Worm (Caenorhabditis elegans): ENCODE measurements around the gene ppm-1.A.

ppm-1.A gene

ce11 chrV:10536095-10536691, at the start of gene ppm-1.A:
ppm-1.A (minus strand) TSS chrV:10536388.
- TF ChIP-seq ceh-18 (tag; optimal IDR thresholded peaks at IDR 0.05) (no peak), pros-1 (tag; optimal IDR thresholded peaks at IDR 0.05) (no peak), ceh-34 (tag; optimal IDR thresholded peaks at IDR 0.05) (no peak), fkh-10 (GFP tag; optimal IDR thresholded peaks at IDR 0.05) (no peak), Y22D7AL.16 (tag; optimal IDR thresholded peaks at IDR 0.05) (no peak), nfya-1 (tag; optimal IDR thresholded peaks at IDR 0.05) (no peak)

- TF ChIP-seq pat-9 (tag; optimal IDR thresholded peaks at IDR 0.05) (no peak), ahr-1 (tag; optimal IDR thresholded peaks at IDR 0.05) (no peak), ceh-31 (tag; optimal IDR thresholded peaks at IDR 0.05) (no peak), nhr-11 (tag; optimal IDR thresholded peaks at IDR 0.05) (no peak), nfya-1 (tag; optimal IDR thresholded peaks at IDR 0.05) (no peak), ztf-16 (tag; optimal IDR thresholded peaks at IDR 0.05) (no peak), nhr-232 (tag; optimal IDR thresholded peaks at IDR 0.05) (no peak), lin-11 (tag; optimal IDR thresholded peaks at IDR 0.05) (no peak), unc-42 (tag; optimal IDR thresholded peaks at IDR 0.05) (no peak), gmeb-2 (tag; optimal IDR thresholded peaks at IDR 0.05) (no peak), elt-2 (tag; optimal IDR thresholded peaks at IDR 0.05) (no peak), odd-2 (tag; optimal IDR thresholded peaks at IDR 0.05) (no peak), sox-4 (tag; optimal IDR thresholded peaks at IDR 0.05) (no peak), F13H6.1 (tag; optimal IDR thresholded peaks at IDR 0.05) (no peak), K02D7.2 (tag; optimal IDR thresholded peaks at IDR 0.05) (no peak), hlh-15 (tag; optimal IDR thresholded peaks at IDR 0.05) (no peak), pag-3 (tag; optimal IDR thresholded peaks at IDR 0.05; ENCODE audit: borderline replicate concordance) (no peak), C38D4.7 (GFP tag; optimal IDR thresholded peaks at IDR 0.05) (no peak), pros-1 (tag; optimal IDR thresholded peaks at IDR 0.05) (no peak)
Observed at ce11 chrV:10581837-10582300, 45.7 kb upstream of the ppm-1.A start, which contains the start of gene T21C9.6. T21C9.6 (plus strand) TSS chrV:10581887.

ce11 chrV:10580638-10581037, 44.5 kb upstream of the ppm-1.A start:
- TF ChIP-seq elt-2 (tag; optimal IDR thresholded peaks at IDR 0.05) (peak; percentile 4), ceh-34 (tag; optimal IDR thresholded peaks at IDR 0.05) (no peak)

ce11 chrV:10578938-10579337, 42.8 kb upstream of the ppm-1.A start, which contains the start of the genes erh-1 and lpd-9:
erh-1 (minus strand) TSS chrV:10579141.
lpd-9 (plus strand) TSS chrV:10579305.
- TF ChIP-seq madf-2 (tag; optimal IDR thresholded peaks at IDR 0.05) (no peak), ceh-30 (tag; optimal IDR thresholded peaks at IDR 0.05) (no peak), pha-2 (tag; optimal IDR thresholded peaks at IDR 0.05) (no peak), npax-4 (tag; optimal IDR thresholded peaks at IDR 0.05) (no peak), sdc-2 (tag; optimal IDR thresholded peaks at IDR 0.05) (no peak), hlh-13 (GFP tag; optimal IDR thresholded peaks at IDR 0.05) (no peak), dve-1 (tag; optimal IDR thresholded peaks at IDR 0.05) (no peak), T23F11.4 (GFP tag; optimal IDR thresholded peaks at IDR 0.05) (no peak), che-1 (tag; optimal IDR thresholded peaks at IDR 0.05) (peak; percentile 26), ttx-3 (tag; optimal IDR thresholded peaks at IDR 0.05) (no peak), unc-86 (tag; optimal IDR thresholded peaks at IDR 0.05) (peak; percentile 23), ceh-18 (tag; optimal IDR thresholded peaks at IDR 0.05) (peak; percentile 20), pag-3 (tag; optimal IDR thresholded peaks at IDR 0.05; ENCODE audit: borderline replicate concordance) (no peak), nhr-232 (tag; optimal IDR thresholded peaks at IDR 0.05) (no peak), ceh-14 (tag; optimal IDR thresholded peaks at IDR 0.05) (peak; percentile 43), hlh-8 (tag; optimal IDR thresholded peaks at IDR 0.05) (no peak), mec-3 (tag; optimal IDR thresholded peaks at IDR 0.05; ENCODE audit: borderline replicate concordance) (no peak), ceh-19 (GFP tag; optimal IDR thresholded peaks at IDR 0.05) (no peak), pat-9 (tag; optimal IDR thresholded peaks at IDR 0.05) (no peak), eyg-1 (tag; optimal IDR thresholded peaks at IDR 0.05) (no peak), gmeb-2 (tag; optimal IDR thresholded peaks at IDR 0.05) (no peak), Y22D7AL.16 (tag; optimal IDR thresholded peaks at IDR 0.05) (peak; percentile 11), unc-42 (tag; optimal IDR thresholded peaks at IDR 0.05) (peak; percentile 15), zip-5 (tag; optimal IDR thresholded peaks at IDR 0.05) (peak; percentile 8), hlh-30 (tag; optimal IDR thresholded peaks at IDR 0.05; ENCODE audit: insufficient read depth) (no peak), fkh-6 (tag; optimal IDR thresholded peaks at IDR 0.05) (no peak), F13H6.1 (tag; optimal IDR thresholded peaks at IDR 0.05) (no peak), ama-1 (optimal IDR thresholded peaks at IDR 0.05) (no peak), C38D4.7 (GFP tag; optimal IDR thresholded peaks at IDR 0.05) (no peak), unc-55 (GFP tag; optimal IDR thresholded peaks at IDR 0.05) (no peak), elt-2 (tag; optimal IDR thresholded peaks at IDR 0.05) (peak; percentile 68), ahr-1 (tag; optimal IDR thresholded peaks at IDR 0.05) (no peak), ceh-45 (GFP tag; IDR thresholded peaks at IDR 0.05) (no peak)
